Fruit fly (Drosophila melanogaster) whole organism, adult: ENCODE results near the gene Gr10a.

ENCODE experiments used
- CG11617 ChIP-seq: fragments of 200-800 bp; sonication (Bioruptor generic); optimal IDR thresholded peaks from 2 replicates; lab custom pipeline; 2017; ENCODE audit warnings: mild to moderate bottlenecking, missing biosample characterization, missing genetic modification reagents, missing genetic modification characterization
- CG12768 ChIP-seq: fragments of 200-800 bp; sonication (Bioruptor generic); optimal IDR thresholded peaks from 2 replicates; lab custom pipeline; 2017; ENCODE audit warnings: missing biosample characterization, missing genetic modification characterization, mild to moderate bottlenecking, moderate library complexity, missing genetic modification reagents
- CG14711 ChIP-seq: fragments of 200-800 bp; sonication (Bioruptor generic); optimal IDR thresholded peaks from 2 replicates; lab custom pipeline; 2018; ENCODE audit warnings: missing biosample characterization, mild to moderate bottlenecking, missing genetic modification characterization, moderate library complexity
- CG1620 ChIP-seq: fragments of 200-800 bp; sonication (Bioruptor generic); optimal IDR thresholded peaks from 2 replicates; lab custom pipeline; 2016; ENCODE audit warnings: missing biosample characterization, missing genetic modification characterization
- CG33017 ChIP-seq: fragments of 200-800 bp; sonication (Bioruptor generic); optimal IDR thresholded peaks from 2 replicates; lab custom pipeline; 2018; ENCODE audit warnings: missing biosample characterization, mild to moderate bottlenecking, missing genetic modification characterization, moderate library complexity
- CG5204 ChIP-seq: fragments of 200-800 bp; sonication (Bioruptor generic); optimal IDR thresholded peaks from 2 replicates; lab custom pipeline; 2016; ENCODE audit warnings: missing biosample characterization, missing genetic modification characterization
- CG7045 ChIP-seq: fragments of 200-800 bp; sonication (Bioruptor generic); optimal IDR thresholded peaks from 2 replicates; lab custom pipeline; 2017; ENCODE audit warnings: missing biosample characterization, mild to moderate bottlenecking, missing genetic modification characterization
- CG7101 ChIP-seq: fragments of 200-800 bp; sonication (Bioruptor generic); optimal IDR thresholded peaks from 2 replicates; lab custom pipeline; 2018; ENCODE audit warnings: missing biosample characterization, mild to moderate bottlenecking, missing genetic modification characterization, moderate library complexity
- Clk ChIP-seq: fragments of 200-800 bp; sonication (Bioruptor generic); optimal IDR thresholded peaks from 2 replicates; lab custom pipeline; 2017; ENCODE audit warnings: missing biosample characterization, missing genetic modification characterization
- Crg-1 ChIP-seq: fragments of 200-800 bp; sonication (Bioruptor generic); optimal IDR thresholded peaks from 2 replicates; lab custom pipeline; 2016; ENCODE audit warnings: missing biosample characterization, missing genetic modification characterization
- Hr96 ChIP-seq: fragments of 200-800 bp; sonication (Bioruptor generic); optimal IDR thresholded peaks from 2 replicates; lab custom pipeline; 2016; ENCODE audit warnings: missing biosample characterization, missing genetic modification characterization
- Mnt ChIP-seq: fragments of 200-800 bp; sonication (Bioruptor generic); optimal IDR thresholded peaks from 2 replicates; lab custom pipeline; 2016; ENCODE audit warnings: missing biosample characterization, mild to moderate bottlenecking, missing genetic modification characterization
- bab1 ChIP-seq: fragments of 200-800 bp; sonication (Bioruptor generic); optimal IDR thresholded peaks from 3 replicates; lab custom pipeline; 2019; ENCODE audit warnings: missing biosample characterization, mild to moderate bottlenecking, missing genetic modification characterization, moderate library complexity
- cic ChIP-seq: fragments of 200-800 bp; sonication (Bioruptor generic); optimal IDR thresholded peaks from 2 replicates; lab custom pipeline; 2017; ENCODE audit warnings: missing biosample characterization, mild to moderate bottlenecking, missing genetic modification characterization, moderate library complexity
- cnc ChIP-seq, 2 experiments: fragments of >200 bp; optimal IDR thresholded peaks; 2 replicates each; lab custom pipeline; 2017
- kay ChIP-seq: fragments of 200-800 bp; sonication (Bioruptor generic); peaks from one replicate; lab custom pipeline; 2016; ENCODE audit warnings: missing biosample characterization, missing genetic modification characterization, borderline replicate concordance
- ovo ChIP-seq: fragments of 200-800 bp; sonication (Bioruptor generic); optimal IDR thresholded peaks from 2 replicates; lab custom pipeline; 2016; ENCODE audit warnings: missing biosample characterization, missing genetic modification characterization
- pad ChIP-seq: fragments of 200-800 bp; sonication (Bioruptor generic); optimal IDR thresholded peaks from 3 replicates; lab custom pipeline; 2017; ENCODE audit warnings: missing biosample characterization, missing genetic modification characterization, mild to moderate bottlenecking, moderate library complexity, missing genetic modification reagents
- tj ChIP-seq: fragments of 200-800 bp; sonication (Bioruptor generic); optimal IDR thresholded peaks from 3 replicates; lab custom pipeline; 2017; ENCODE audit warnings: missing biosample characterization, mild to moderate bottlenecking, missing genetic modification characterization, moderate library complexity
- toe ChIP-seq: fragments of 200-800 bp; sonication (Bioruptor generic); optimal IDR thresholded peaks from 2 replicates; lab custom pipeline; 2016; ENCODE audit warnings: missing biosample characterization, missing genetic modification characterization

Gene Gr10a

DNA sequence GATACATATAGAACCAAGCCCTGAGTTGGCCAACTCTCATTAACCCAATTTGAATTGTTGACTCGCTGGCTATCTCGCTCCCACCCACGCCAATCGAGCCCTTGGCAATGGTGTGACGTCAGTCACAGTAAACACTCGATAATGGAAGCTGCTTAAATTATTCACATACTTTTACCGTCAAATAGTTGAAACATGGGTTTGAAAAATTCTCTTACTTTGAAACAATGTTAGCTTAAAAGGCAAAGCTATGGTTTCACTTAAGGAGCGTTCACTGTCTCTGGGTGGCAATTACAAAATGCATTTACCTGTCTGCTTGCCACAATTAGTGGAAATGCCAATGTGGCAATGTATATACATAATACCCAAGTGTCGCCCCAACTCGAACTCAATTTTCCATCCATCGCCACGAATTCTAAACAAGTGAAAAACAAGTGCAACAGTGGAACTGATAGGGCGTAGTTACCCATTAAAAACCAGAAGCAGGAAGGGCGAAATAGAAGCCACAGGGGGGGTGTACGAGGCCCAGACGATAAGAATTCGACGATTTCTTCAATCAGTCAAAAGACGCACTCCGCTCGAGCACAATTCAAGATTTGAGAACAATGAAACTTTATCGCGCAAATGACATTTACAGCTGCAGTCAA lies 32.4 kb upstream of the Gr10a start:
- peak; percentile 43 for TF ChIP-seq ovo (GFP tag; lab: Kevin White, UChicago)
- TF ChIP-seq cnc (optimal IDR thresholded peaks at IDR 0.05; lab: Kevin White, UChicago), result no peak
- peak; percentile 78 for TF ChIP-seq CG7045 (GFP tag; lab: Kevin White, UChicago)
- peak; percentile 75 for TF ChIP-seq CG5204 (GFP tag; lab: Kevin White, UChicago)
- peak; percentile 75 for TF ChIP-seq bab1 (GFP tag; lab: Kevin White, UChicago)
- TF ChIP-seq toe (GFP tag; lab: Kevin White, UChicago), result peak; percentile 50
- TF ChIP-seq Hr96, result peak; percentile 81
- TF ChIP-seq pad (GFP tag; lab: Kevin White, UChicago), result peak; percentile 70
- TF ChIP-seq CG33017 (tag; lab: Kevin White, UChicago), result peak; percentile 74
- TF ChIP-seq CG1620 (GFP tag; lab: Kevin White, UChicago), result peak; percentile 74
- TF ChIP-seq CG12768 (GFP tag; lab: Kevin White, UChicago), result peak; percentile 77
- peak; percentile 86 for TF ChIP-seq CG7101
- peak; percentile 59 for TF ChIP-seq CG11617
- peak; percentile 45 for TF ChIP-seq tj
- TF ChIP-seq Crg-1 (GFP tag; lab: Kevin White, UChicago), result peak; percentile 65
- peak; percentile 20 for TF ChIP-seq Clk (GFP tag; lab: Kevin White, UChicago)
- TF ChIP-seq cic (GFP tag; lab: Kevin White, UChicago), result peak; percentile 62
- TF ChIP-seq Mnt (GFP tag; lab: Kevin White, UChicago), result peak; percentile 46
- TF ChIP-seq kay (GFP tag; lab: Kevin White, UChicago), result no peak
- TF ChIP-seq CG14711, result peak; percentile 75

DNA sequence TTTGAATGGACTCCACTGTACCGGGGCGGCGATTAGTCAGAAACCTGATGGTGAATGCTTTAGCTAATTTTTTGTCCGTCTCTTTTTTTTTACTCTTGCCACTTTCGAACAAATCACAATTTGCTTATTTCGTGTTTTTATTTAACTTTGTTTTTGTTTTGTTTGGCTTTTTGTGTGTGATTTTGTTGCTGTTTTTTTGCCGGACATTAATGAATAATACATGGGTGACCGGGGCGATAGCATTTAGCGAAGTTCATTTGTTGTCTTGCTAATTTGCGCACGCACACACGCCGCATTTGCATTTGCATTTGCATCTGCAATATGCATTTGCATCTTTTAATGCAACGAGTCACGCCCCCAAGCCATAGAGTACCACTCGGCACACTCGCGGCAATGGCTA lies 31.4 kb upstream of the Gr10a start:
- TF ChIP-seq tj (peak; percentile 17), Crg-1 (GFP tag; lab: Kevin White, UChicago) (no peak)

DNA sequence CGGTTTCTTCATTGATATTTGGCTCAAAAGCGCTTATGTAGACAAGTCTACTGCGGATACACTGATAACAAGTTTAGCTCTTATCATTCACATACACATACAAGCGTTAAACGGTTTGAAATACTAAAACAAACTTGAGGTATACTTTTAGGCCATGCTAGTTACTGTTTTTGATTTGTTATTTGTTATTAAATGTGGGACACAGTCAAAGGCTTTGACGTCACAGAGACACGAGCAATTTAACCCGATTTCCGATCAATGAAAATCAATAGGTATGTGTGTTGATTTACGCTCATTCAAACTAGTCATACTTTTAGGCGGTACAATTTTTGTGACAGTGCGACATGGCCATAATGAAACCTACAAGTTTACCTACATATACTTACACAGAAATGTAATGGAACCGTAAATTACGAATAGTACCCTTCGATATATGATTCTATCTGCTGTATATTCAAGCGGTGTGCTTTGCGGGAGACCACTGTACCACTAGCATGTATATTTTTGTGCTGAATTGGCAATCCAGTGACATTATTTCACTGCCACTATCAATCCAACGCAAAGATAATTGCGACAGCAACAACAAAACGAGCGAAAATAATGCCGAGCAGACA lies 29.7 kb upstream of the Gr10a start:
- TF ChIP-seq Hr96 (peak; percentile 91), kay (GFP tag; lab: Kevin White, UChicago) (no peak), toe (GFP tag; lab: Kevin White, UChicago) (peak; percentile 70), CG7101 (peak; percentile 97), Mnt (GFP tag; lab: Kevin White, UChicago) (peak; percentile 88), CG1620 (GFP tag; lab: Kevin White, UChicago) (peak; percentile 86), CG12768 (GFP tag; lab: Kevin White, UChicago) (peak; percentile 83), cic (GFP tag; lab: Kevin White, UChicago) (peak; percentile 98), Clk (GFP tag; lab: Kevin White, UChicago) (peak; percentile 35), CG14711 (peak; percentile 92), cnc (optimal IDR thresholded peaks at IDR 0.05; lab: Kevin White, UChicago) (no peak), ovo (GFP tag; lab: Kevin White, UChicago) (peak; percentile 8), CG33017 (tag; lab: Kevin White, UChicago) (peak; percentile 89), pad (GFP tag; lab: Kevin White, UChicago) (peak; percentile 85), CG11617 (peak; percentile 81), Crg-1 (GFP tag; lab: Kevin White, UChicago) (peak; percentile 89), CG5204 (GFP tag; lab: Kevin White, UChicago) (peak; percentile 71), CG7045 (GFP tag; lab: Kevin White, UChicago) (peak; percentile 66), tj (peak; percentile 99), bab1 (GFP tag; lab: Kevin White, UChicago) (peak; percentile 93)

DNA sequence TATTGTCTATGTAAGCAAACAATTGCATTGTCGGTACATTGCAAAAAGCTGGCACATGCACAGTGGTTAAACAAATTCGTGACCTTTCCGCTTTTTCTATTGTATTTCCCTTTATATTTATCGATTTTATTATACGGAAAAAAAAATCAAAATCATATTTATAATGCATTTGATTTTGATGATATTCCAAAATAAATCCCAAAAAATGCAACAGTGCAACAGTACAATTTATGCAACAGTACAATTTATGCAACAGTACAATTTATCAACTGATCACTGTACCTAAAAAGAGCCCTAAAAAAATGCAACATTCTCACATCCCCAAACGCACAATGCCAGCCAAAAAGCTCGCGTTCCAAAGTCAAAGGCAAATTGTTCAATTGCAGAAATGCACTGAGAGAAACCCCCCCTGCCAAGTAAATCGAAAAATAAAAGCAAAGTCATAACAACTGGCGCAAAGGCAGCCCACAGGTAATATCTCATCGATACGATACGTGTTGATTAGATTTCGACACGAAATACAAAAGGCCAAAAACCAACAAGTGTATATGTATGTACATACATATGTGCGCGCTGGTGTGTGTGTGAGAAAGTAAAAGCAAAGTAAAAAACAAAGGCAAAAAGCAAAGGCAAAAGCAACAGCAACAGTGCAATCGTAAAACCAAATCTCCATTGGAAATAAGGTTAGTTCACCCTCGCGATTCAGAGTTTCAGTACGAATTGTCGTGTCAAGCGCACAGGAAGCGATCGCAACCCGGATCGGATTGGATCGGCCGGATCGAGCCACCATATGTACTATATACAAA lies 24.8 kb upstream of the Gr10a start, which contains the start of gene Sk1:
Gene Sk1, plus strand, starts transcription at position 711 of the 806 bp plus-strand sequence.
- TF ChIP-seq tj (peak; percentile 66), toe (GFP tag; lab: Kevin White, UChicago) (peak; percentile 11), Hr96 (no peak), CG14711 (peak; percentile 23), CG7045 (GFP tag; lab: Kevin White, UChicago) (no peak), CG11617 (peak; percentile 46), cnc (optimal IDR thresholded peaks at IDR 0.05; lab: Kevin White, UChicago) (no peak), cic (GFP tag; lab: Kevin White, UChicago) (peak; percentile 65), CG12768 (GFP tag; lab: Kevin White, UChicago) (no peak), pad (GFP tag; lab: Kevin White, UChicago) (no peak), CG1620 (GFP tag; lab: Kevin White, UChicago) (no peak), Crg-1 (GFP tag; lab: Kevin White, UChicago) (no peak), Mnt (GFP tag; lab: Kevin White, UChicago) (peak; percentile 31), bab1 (GFP tag; lab: Kevin White, UChicago) (peak; percentile 11), CG33017 (tag; lab: Kevin White, UChicago) (no peak), Clk (GFP tag; lab: Kevin White, UChicago) (no peak), ovo (GFP tag; lab: Kevin White, UChicago) (peak; percentile 10), CG5204 (GFP tag; lab: Kevin White, UChicago) (no peak), kay (GFP tag; lab: Kevin White, UChicago) (peak; percentile 84), CG7101 (peak; percentile 51)

DNA sequence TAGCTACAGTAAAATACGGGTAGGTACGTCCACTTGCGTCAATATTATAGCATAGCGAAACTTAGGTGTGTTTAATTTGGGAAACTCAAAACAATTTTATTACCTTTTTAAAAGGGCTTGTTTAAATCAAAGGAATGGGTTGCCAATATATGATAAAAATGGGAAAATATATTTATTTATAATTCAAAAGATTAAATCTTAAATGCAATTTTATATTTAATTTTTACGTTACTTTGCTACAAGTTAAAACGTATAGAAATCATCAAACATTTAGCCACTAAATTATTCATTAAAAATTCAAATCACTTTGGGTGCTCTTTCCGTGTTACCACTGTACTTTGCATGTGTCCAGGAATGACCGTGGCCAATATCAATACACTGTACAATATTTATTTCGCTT lies 23.7 kb upstream of the Gr10a start:
- TF ChIP-seq kay (GFP tag; lab: Kevin White, UChicago), result no peak
- TF ChIP-seq CG7101, result peak; percentile 63
- no peak for TF ChIP-seq CG12768 (GFP tag; lab: Kevin White, UChicago)
- peak; percentile 59 for TF ChIP-seq CG11617
- peak; percentile 7 for TF ChIP-seq pad (GFP tag; lab: Kevin White, UChicago)
- no peak for TF ChIP-seq CG33017 (tag; lab: Kevin White, UChicago)
- peak; percentile 55 for TF ChIP-seq bab1 (GFP tag; lab: Kevin White, UChicago)
- peak; percentile 26 for TF ChIP-seq Crg-1 (GFP tag; lab: Kevin White, UChicago)
